Worm (Caenorhabditis elegans): ENCODE results near the gene F38B6.7.

DNA sequence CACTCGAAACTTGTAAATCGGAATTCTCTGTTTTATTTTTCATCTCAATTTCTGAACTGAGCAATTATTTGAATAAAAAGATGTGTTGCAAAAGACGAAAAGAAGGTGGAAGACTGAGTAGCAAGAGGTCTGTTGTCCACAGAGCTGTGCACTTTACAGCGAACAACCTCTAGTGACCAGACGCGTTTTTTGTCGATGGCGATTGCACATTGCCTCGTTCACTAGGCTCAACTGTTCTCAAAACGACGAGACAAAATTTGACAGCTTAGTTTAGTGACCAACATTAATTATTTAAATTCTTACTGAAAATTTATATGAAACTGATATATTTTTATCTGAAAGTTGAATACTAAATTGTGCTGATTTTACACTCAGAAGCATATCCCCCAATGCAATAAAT lies 35.0 kb upstream of the F38B6.7 start, which contains the start of gene R03E9.2:
- no peak for TF ChIP-seq Y75B8A.6 (GFP tag; IDR thresholded peaks at IDR 0.05)
- TF ChIP-seq ceh-20 (GFP tag; IDR thresholded peaks at IDR 0.05): no peak
- TF ChIP-seq madf-9 (GFP tag; conservative IDR thresholded peaks at IDR 0.05): no peak
- TF ChIP-seq R02D3.7 (tag; optimal IDR thresholded peaks at IDR 0.05): no peak
- TF ChIP-seq dpl-1 (GFP tag; optimal IDR thresholded peaks at IDR 0.05): no peak
- TF ChIP-seq egl-43 (GFP tag; IDR thresholded peaks at IDR 0.05): no peak
- no peak for TF ChIP-seq Y5F2A.4 (GFP tag; optimal IDR thresholded peaks at IDR 0.05)
- TF ChIP-seq ZK546.5 (tag; optimal IDR thresholded peaks at IDR 0.05): no peak
- no peak for TF ChIP-seq snpc-4 (tag; optimal IDR thresholded peaks at IDR 0.05)
- no peak for TF ChIP-seq hlh-11 (tag; optimal IDR thresholded peaks at IDR 0.05)
- no peak for TF ChIP-seq fkh-10 (GFP tag; optimal IDR thresholded peaks at IDR 0.05)
- TF ChIP-seq nhr-237 (tag; optimal IDR thresholded peaks at IDR 0.05): no peak

Measured in whole organism, L4 larva.